Worm (Caenorhabditis elegans) whole organism, L3 larva: Measurements from ENCODE around the gene gfi-1.

Source experiments
- aly-2 ChIP-seq: fragments of 150-350 bp; optimal IDR thresholded peaks from 2 replicates; lab custom pipeline; 2014; ENCODE audit warnings: missing biosample characterization, missing genetic modification characterization
- ceh-16 ChIP-seq: sonication (generic microtip); optimal IDR thresholded peaks from 2 replicates; lab custom pipeline; 2017; ENCODE audit warnings: missing biosample characterization, missing genetic modification characterization
- egl-27 ChIP-seq: sonication (generic microtip); optimal IDR thresholded peaks from 4 replicates; lab custom pipeline; 2017; ENCODE audit warnings: missing biosample characterization, missing genetic modification reagents, missing genetic modification characterization
- lin-15B ChIP-seq: fragments of 150-350 bp; optimal IDR thresholded peaks from 2 replicates; lab custom pipeline; 2014; ENCODE audit warnings: missing biosample characterization, missing genetic modification characterization
- lin-39 ChIP-seq: fragments of 150-350 bp; optimal IDR thresholded peaks from 2 replicates; lab custom pipeline; 2018; ENCODE audit warnings: missing biosample characterization, missing genetic modification reagents, missing genetic modification characterization
- nhr-23 ChIP-seq: fragments of 150-350 bp; optimal IDR thresholded peaks from 2 replicates; lab custom pipeline; 2014; ENCODE audit warnings: missing biosample characterization, missing genetic modification reagents, missing genetic modification characterization
- nhr-237 ChIP-seq: fragments of 150-350 bp; optimal IDR thresholded peaks from 2 replicates; lab custom pipeline; 2014; ENCODE audit warnings: missing biosample characterization, missing genetic modification characterization
- nhr-77 ChIP-seq: fragments of 150-350 bp; optimal IDR thresholded peaks from 2 replicates; lab custom pipeline; 2014; ENCODE audit warnings: missing biosample characterization, missing genetic modification characterization
- pha-4 ChIP-seq: fragments of 150-350 bp; optimal IDR thresholded peaks from 2 replicates; lab custom pipeline; 2014; ENCODE audit warnings: missing biosample characterization, missing genetic modification reagents, missing genetic modification characterization
- tbx-2 ChIP-seq: sonication (generic microtip); optimal IDR thresholded peaks from 2 replicates; lab custom pipeline; 2016; ENCODE audit warnings: mild to moderate bottlenecking, missing genetic modification characterization, missing compliant biosample characterization
- unc-39 ChIP-seq: sonication (generic microtip); optimal IDR thresholded peaks from 4 replicates; lab custom pipeline; 2017; ENCODE audit warnings: missing biosample characterization, missing genetic modification characterization
- unc-62 ChIP-seq: fragments of 150-350 bp; sonication (generic microtip); optimal IDR thresholded peaks from 4 replicates; lab custom pipeline; 2014; ENCODE audit warnings: missing biosample characterization, missing genetic modification reagents, missing genetic modification characterization
- zag-1 ChIP-seq: fragments of 150-350 bp; optimal IDR thresholded peaks from 2 replicates; lab custom pipeline; 2014; ENCODE audit warnings: missing biosample characterization, missing genetic modification characterization

ce11 chrV:6400528-6400927, 797 bp upstream of the gfi-1 start:
- no peak for TF ChIP-seq nhr-23 (tag; lab: Kevin White, UChicago)
- TF ChIP-seq nhr-237: no peak
- TF ChIP-seq unc-62 (GFP tag; lab: Kevin White, UChicago): no peak
- TF ChIP-seq pha-4: peak; percentile 15
- TF ChIP-seq unc-39 (tag; lab: Kevin White, UChicago): no peak
- TF ChIP-seq lin-15B: no peak
- no peak for TF ChIP-seq ceh-16 (tag; lab: Kevin White, UChicago)
- TF ChIP-seq aly-2: no peak
- TF ChIP-seq egl-27 (tag; lab: Kevin White, UChicago): no peak
- TF ChIP-seq lin-39: no peak
- no peak for TF ChIP-seq nhr-77 (tag; lab: Kevin White, UChicago)
- TF ChIP-seq tbx-2 (tag; lab: Kevin White, UChicago): no peak
- TF ChIP-seq zag-1 (tag; lab: Kevin White, UChicago): no peak
